Worm (Caenorhabditis elegans) whole organism, young adult: ENCODE results near the gene zmp-5.

Experiments
- F52B5.7 ChIP-seq: sonication (generic microtip); optimal IDR thresholded peaks from 2 replicates; lab custom pipeline; 2016; ENCODE audit warnings: mild to moderate bottlenecking, missing genetic modification characterization, missing compliant biosample characterization
- snpc-1.1 ChIP-seq: sonication (generic microtip); optimal IDR thresholded peaks from 2 replicates; lab custom pipeline; 2017; ENCODE audit warnings: missing genetic modification characterization, mild to moderate bottlenecking, missing compliant biosample characterization, antibody characterized with exemption, moderate library complexity, missing genotype, missing genetic modification reagents; ENCODE audit not compliant: insufficient read depth
- unc-62 ChIP-seq: fragments of 150-350 bp; optimal IDR thresholded peaks from 2 replicates; lab custom pipeline; 2014; ENCODE audit warnings: missing biosample characterization, missing genetic modification reagents, missing genetic modification characterization

DNA sequence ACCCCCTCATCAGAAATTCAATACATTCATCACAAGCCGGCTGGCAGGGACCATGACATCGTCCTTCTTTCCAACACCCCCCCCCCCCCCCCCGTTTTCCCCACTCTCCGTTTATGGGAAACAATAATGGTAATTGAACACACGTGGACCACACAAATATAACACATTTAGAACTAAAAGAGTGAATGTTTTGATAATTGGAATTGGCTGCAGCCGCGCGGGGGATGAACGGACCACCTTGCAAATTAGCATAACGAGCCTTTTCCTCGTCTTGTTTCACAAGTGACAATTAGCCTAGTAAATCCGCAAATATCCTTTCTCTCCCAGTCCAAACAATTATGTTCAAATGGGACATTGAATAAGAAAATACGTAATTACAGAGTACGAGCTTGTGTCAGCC is 41.7 kb downstream of the zmp-5 start:
- no peak for TF ChIP-seq unc-62 (GFP tag; lab: Kevin White, UChicago)
- TF ChIP-seq F52B5.7 (tag; lab: Kevin White, UChicago): no peak
- no peak for TF ChIP-seq snpc-1.1 (tag; lab: Kevin White, UChicago)
